Worm (Caenorhabditis elegans) whole organism, L4 larva: ENCODE results near the gene C24D10.49.

Experiments
- D1046.2 ChIP-seq: fragments of 200-800 bp; sonication (Bioruptor generic); IDR thresholded peaks from 2 replicates; pipeline ENCODE4 v1.3.6; 2022; ENCODE audit warnings: missing genetic modification characterization, missing compliant biosample characterization
- F49E8.2 ChIP-seq: sonication (generic microtip); optimal IDR thresholded peaks from 2 replicates; lab custom pipeline; 2016; ENCODE audit warnings: missing compliant biosample characterization, mild to moderate bottlenecking, missing genetic modification characterization, borderline replicate concordance
- ZK337.2 ChIP-seq: fragments of 200-800 bp; sonication (Bioruptor generic); IDR thresholded peaks from 2 replicates; pipeline ENCODE4 v1.3.6; 2022; ENCODE audit warnings: missing genetic modification reagents, missing genetic modification characterization, missing compliant biosample characterization
- aha-1 ChIP-seq: fragments of 150-350 bp; peaks from one replicate; lab custom pipeline; 2014; ENCODE audit warnings: missing biosample characterization, missing genetic modification characterization
- aly-2 ChIP-seq: sonication (generic microtip); optimal IDR thresholded peaks from 2 replicates; lab custom pipeline; 2018; ENCODE audit warnings: missing biosample characterization, missing genetic modification characterization
- ceh-82 ChIP-seq: sonication (generic microtip); optimal IDR thresholded peaks from 2 replicates; lab custom pipeline; 2017; ENCODE audit warnings: missing biosample characterization, missing genetic modification characterization
- daf-16 ChIP-seq, 3 experiments: sonication (generic microtip); optimal IDR thresholded peaks; 2 replicates each; lab custom pipeline; 2016 to 2017; ENCODE audit warnings: missing genetic modification characterization in 3 of 3, missing genetic modification reagents in 3 of 3, mild to moderate bottlenecking in 2 of 3, missing compliant biosample characterization in 2 of 3, missing biosample characterization in 1 of 3, moderate library complexity in 1 of 3
- dmd-6 ChIP-seq: fragments of 200-800 bp; sonication (Bioruptor generic); IDR thresholded peaks from 2 replicates; pipeline ENCODE4 v1.3.6; 2022; ENCODE audit warnings: missing genetic modification reagents, missing genetic modification characterization, missing compliant biosample characterization
- dpl-1 ChIP-seq: fragments of 150-350 bp; optimal IDR thresholded peaks from 2 replicates; lab custom pipeline; 2014; ENCODE audit warnings: missing biosample characterization, missing genetic modification reagents, missing genetic modification characterization
- dve-1 ChIP-seq: sonication (generic microtip); optimal IDR thresholded peaks from 2 replicates; lab custom pipeline; 2017; ENCODE audit warnings: antibody characterized with exemption, mild to moderate bottlenecking, missing genetic modification characterization, missing compliant biosample characterization; ENCODE audit not compliant: insufficient read depth
- egl-27 ChIP-seq: sonication (generic microtip); optimal IDR thresholded peaks from 3 replicates; lab custom pipeline; 2017; ENCODE audit warnings: missing biosample characterization, missing genetic modification reagents, missing genetic modification characterization
- fkh-10 ChIP-seq: fragments of 150-350 bp; optimal IDR thresholded peaks from 2 replicates; lab custom pipeline; 2014; ENCODE audit warnings: missing biosample characterization, missing genetic modification reagents, missing genetic modification characterization
- hif-1 ChIP-seq, 2 experiments: sonication (generic microtip); optimal IDR thresholded peaks; 2 replicates each; lab custom pipeline; 2016 to 2017; ENCODE audit warnings: missing compliant biosample characterization in 2 of 2, missing genetic modification characterization in 2 of 2, missing genetic modification reagents in 2 of 2, missing genotype in 2 of 2, mild to moderate bottlenecking in 1 of 2
- hlh-11 ChIP-seq: fragments of 200-800 bp; sonication (Bioruptor generic); optimal IDR thresholded peaks from 2 replicates; lab custom pipeline; 2018; ENCODE audit warnings: mild to moderate bottlenecking, missing genetic modification characterization, missing compliant biosample characterization
- hlh-30 ChIP-seq: sonication (generic microtip); optimal IDR thresholded peaks from 2 replicates; lab custom pipeline; 2017; ENCODE audit warnings: antibody characterized with exemption, mild to moderate bottlenecking, missing genetic modification characterization, missing compliant biosample characterization; ENCODE audit not compliant: insufficient read depth
- hmg-1.1 ChIP-seq: fragments of 200-800 bp; sonication (Bioruptor generic); IDR thresholded peaks from 2 replicates; pipeline ENCODE4 v1.3.6; 2022; ENCODE audit warnings: missing genetic modification reagents, missing genetic modification characterization, missing compliant biosample characterization
- lin-39 ChIP-seq: fragments of 150-350 bp; optimal IDR thresholded peaks from 2 replicates; lab custom pipeline; 2014; ENCODE audit warnings: missing biosample characterization, missing genetic modification reagents, missing genetic modification characterization
- lir-3 ChIP-seq: sonication (generic microtip); optimal IDR thresholded peaks from 2 replicates; lab custom pipeline; 2016; ENCODE audit warnings: mild to moderate bottlenecking, missing genetic modification characterization, missing compliant biosample characterization
- lsy-2 ChIP-seq, 2 experiments: fragments of 150-350 bp in 1 of 2; sonication (generic microtip) in 1 of 2; optimal IDR thresholded peaks; 2 replicates each; lab custom pipeline; 2014 to 2017; ENCODE audit warnings: missing biosample characterization in 2 of 2, missing genetic modification characterization in 2 of 2
- mdl-1 ChIP-seq, 2 experiments: fragments of 150-350 bp in 1 of 2; sonication (generic microtip) in 1 of 2; optimal IDR thresholded peaks; 2 replicates each; lab custom pipeline; 2014 to 2017; ENCODE audit warnings: missing biosample characterization in 2 of 2, missing genetic modification characterization in 2 of 2
- mep-1 ChIP-seq: fragments of 150-350 bp; sonication (generic microtip); optimal IDR thresholded peaks from 3 replicates; lab custom pipeline; 2014; ENCODE audit warnings: missing biosample characterization, missing genetic modification characterization
- mxl-3 ChIP-seq: fragments of 200-800 bp; sonication (Bioruptor generic); optimal IDR thresholded peaks from 2 replicates; lab custom pipeline; 2018; ENCODE audit warnings: mild to moderate bottlenecking, missing genetic modification characterization, missing compliant biosample characterization
- nhr-102 ChIP-seq: sonication (generic microtip); optimal IDR thresholded peaks from 2 replicates; lab custom pipeline; 2016; ENCODE audit warnings: mild to moderate bottlenecking, missing genetic modification characterization, moderate library complexity, missing compliant biosample characterization
- nhr-11 ChIP-seq: fragments of 150-350 bp; optimal IDR thresholded peaks from 2 replicates; lab custom pipeline; 2014; ENCODE audit warnings: missing biosample characterization, missing genetic modification characterization
- nhr-28 ChIP-seq: fragments of 150-350 bp; optimal IDR thresholded peaks from 2 replicates; lab custom pipeline; 2014; ENCODE audit warnings: missing biosample characterization, missing genetic modification characterization
- nhr-41 ChIP-seq: fragments of 200-800 bp; sonication (Bioruptor generic); IDR thresholded peaks from 2 replicates; pipeline ENCODE4 v1.3.6; 2022; ENCODE audit warnings: missing genetic modification reagents, missing genetic modification characterization, missing compliant biosample characterization
- nhr-6 ChIP-seq: fragments of 150-350 bp; optimal IDR thresholded peaks from 2 replicates; lab custom pipeline; 2014; ENCODE audit warnings: missing biosample characterization, missing genetic modification characterization
- nhr-77 ChIP-seq: fragments of 150-350 bp; optimal IDR thresholded peaks from 2 replicates; lab custom pipeline; 2014; ENCODE audit warnings: missing biosample characterization, missing genetic modification characterization
- pqm-1 ChIP-seq: sonication (generic microtip); optimal IDR thresholded peaks from 2 replicates; lab custom pipeline; 2017; ENCODE audit warnings: missing biosample characterization, missing genetic modification characterization
- rbr-2 ChIP-seq: sonication (generic microtip); optimal IDR thresholded peaks from 2 replicates; lab custom pipeline; 2016; ENCODE audit warnings: missing genotype, missing genetic modification characterization, missing compliant biosample characterization
- sdz-12 ChIP-seq: fragments of 200-800 bp; sonication (Bioruptor generic); optimal IDR thresholded peaks from 2 replicates; lab custom pipeline; 2018; ENCODE audit warnings: mild to moderate bottlenecking, missing genetic modification characterization, missing compliant biosample characterization
- snpc-1.2 ChIP-seq: fragments of 200-800 bp; sonication (Bioruptor generic); IDR thresholded peaks from 2 replicates; pipeline ENCODE4 v1.3.6; 2022; ENCODE audit warnings: missing genetic modification reagents, missing genetic modification characterization, missing compliant biosample characterization
- unc-39 ChIP-seq: sonication (generic microtip); optimal IDR thresholded peaks from 2 replicates; lab custom pipeline; 2017; ENCODE audit warnings: missing biosample characterization, missing genetic modification characterization
- unc-62 ChIP-seq, 3 experiments: fragments of 150-350 bp in 1 of 3; sonication (generic microtip); optimal IDR thresholded peaks in 2 of 3; peaks in 1 of 3; 1 replicate in 1 of 3; 2 replicates in 2 of 3; lab custom pipeline; 2014 to 2017; ENCODE audit warnings: missing biosample characterization in 3 of 3, missing genetic modification characterization in 3 of 3, missing genetic modification reagents in 3 of 3, missing genotype in 1 of 3
- vab-7 ChIP-seq: fragments of 200-800 bp; sonication (Bioruptor generic); IDR thresholded peaks from 2 replicates; pipeline ENCODE4 v1.3.6; 2022; ENCODE audit warnings: missing genetic modification reagents, missing genetic modification characterization, missing compliant biosample characterization
- zip-2 ChIP-seq: fragments of 150-350 bp; optimal IDR thresholded peaks from 2 replicates; lab custom pipeline; 2014; ENCODE audit warnings: missing biosample characterization, missing genetic modification characterization
- ztf-11 ChIP-seq: fragments of 150-350 bp; optimal IDR thresholded peaks from 2 replicates; lab custom pipeline; 2014; ENCODE audit warnings: missing biosample characterization, missing genetic modification characterization

The C24D10.49 gene

ce11 chrIV:5136523-5136922, 20.6 kb downstream of the C24D10.49 start (continued):
- TF ChIP-seq sdz-12 (GFP tag; lab: Kevin White, UChicago) (no peak), D1046.2 (GFP tag; lab: Robert Waterston, UW) (no peak), aha-1 (tag; lab: Kevin White, UChicago) (peak; percentile 80), hlh-30 (tag; lab: Kevin White, UChicago) (peak; percentile 38), lin-39 (tag; lab: Kevin White, UChicago) (no peak), vab-7 (no peak), snpc-1.2 (GFP tag; lab: Robert Waterston, UW) (no peak), dpl-1 (no peak), ZK337.2 (GFP tag; lab: Robert Waterston, UW) (no peak), ztf-11 (tag; lab: Kevin White, UChicago) (no peak)
- TF ChIP-seq, all 104 proteins: peak for 4

- TF ChIP-seq zip-2 (tag; lab: Kevin White, UChicago): no peak
- TF ChIP-seq unc-62 (GFP tag; optimal IDR thresholded peaks at IDR 0.05 in 1 of 2; lab: Kevin White, UChicago): peak in 1 of 2 experiments; percentile 87
- TF ChIP-seq unc-62 (tag; optimal IDR thresholded peaks at IDR 0.05; lab: Kevin White, UChicago): no peak
- TF ChIP-seq dve-1: peak; percentile 44
- TF ChIP-seq lsy-2 (tag; optimal IDR thresholded peaks at IDR 0.05; lab: Kevin White, UChicago): peak in 1 of 2 experiments; percentile 22
- peak; percentile 31 for TF ChIP-seq nhr-6 (tag; lab: Kevin White, UChicago)
- peak; percentile 60 for TF ChIP-seq mep-1 (tag; lab: Kevin White, UChicago)
- TF ChIP-seq nhr-41 (GFP tag; lab: Robert Waterston, UW): no peak
- no peak for TF ChIP-seq rbr-2
- TF ChIP-seq hmg-1.1 (GFP tag; lab: Robert Waterston, UW): 0 out of 2 replicates have a peak, but pooled peaks have one; percentile 13
- TF ChIP-seq aha-1 (tag; lab: Kevin White, UChicago): no peak
- TF ChIP-seq, all 104 proteins: peak for 6
Measured at ce11 chrIV:5134798-5135197, 22.3 kb downstream of the C24D10.49 start.

ce11 chrIV:5133791-5134370, 23.2 kb downstream of the C24D10.49 start:
- peak in 1 of 2 experiments; percentile 15 for TF ChIP-seq lsy-2 (tag; optimal IDR thresholded peaks at IDR 0.05; lab: Kevin White, UChicago)
- TF ChIP-seq hlh-11 (tag; lab: Kevin White, UChicago): peak; percentile 62
- no peak for TF ChIP-seq lir-3 (tag; lab: Kevin White, UChicago)
- TF ChIP-seq ceh-82: no peak
- peak; percentile 34; the same call in 1 of the 2 replicates for TF ChIP-seq dmd-6 (GFP tag; lab: Robert Waterston, UW)
- TF ChIP-seq F49E8.2: no peak
- peak; percentile 69 for TF ChIP-seq nhr-28
- no peak for TF ChIP-seq snpc-1.2 (GFP tag; lab: Robert Waterston, UW)
- TF ChIP-seq aha-1 (tag; lab: Kevin White, UChicago): peak; percentile 81
- TF ChIP-seq daf-16 (GFP tag; optimal IDR thresholded peaks at IDR 0.05; lab: Kevin White, UChicago): no peak
- TF ChIP-seq daf-16 (tag; optimal IDR thresholded peaks at IDR 0.05; lab: Kevin White, UChicago): peak; percentile 61
- no peak for TF ChIP-seq egl-27 (tag; lab: Kevin White, UChicago)
- TF ChIP-seq nhr-77 (tag; lab: Kevin White, UChicago): peak; percentile 47
- TF ChIP-seq fkh-10 (GFP tag; lab: Kevin White, UChicago): no peak
- peak; percentile 6 for TF ChIP-seq nhr-11 (tag; lab: Kevin White, UChicago)
- TF ChIP-seq unc-39 (tag; lab: Kevin White, UChicago): no peak
- TF ChIP-seq aly-2 (tag; lab: Kevin White, UChicago): no peak
- peak; percentile 54 for TF ChIP-seq mxl-3 (GFP tag; lab: Kevin White, UChicago)
- peak in 1 of 2 experiments; percentile 37 for TF ChIP-seq hif-1 (tag; optimal IDR thresholded peaks at IDR 0.05; lab: Kevin White, UChicago)
- TF ChIP-seq hlh-30 (tag; lab: Kevin White, UChicago): peak; percentile 57
- peak; percentile 29 for TF ChIP-seq dve-1
- no peak for TF ChIP-seq mdl-1 (tag; optimal IDR thresholded peaks at IDR 0.05; lab: Kevin White, UChicago)
- TF ChIP-seq nhr-102 (tag; lab: Kevin White, UChicago): no peak
- peak; percentile 80 for TF ChIP-seq pqm-1 (tag; lab: Kevin White, UChicago)
- TF ChIP-seq, all 104 proteins: peak for 13
